Fruit fly (Drosophila melanogaster): Measurements from ENCODE around the gene GstD6.
A peak's percentile ranks its signal among the peaks of the same experiment; 100 is the strongest.

GstD6 gene

DNA sequence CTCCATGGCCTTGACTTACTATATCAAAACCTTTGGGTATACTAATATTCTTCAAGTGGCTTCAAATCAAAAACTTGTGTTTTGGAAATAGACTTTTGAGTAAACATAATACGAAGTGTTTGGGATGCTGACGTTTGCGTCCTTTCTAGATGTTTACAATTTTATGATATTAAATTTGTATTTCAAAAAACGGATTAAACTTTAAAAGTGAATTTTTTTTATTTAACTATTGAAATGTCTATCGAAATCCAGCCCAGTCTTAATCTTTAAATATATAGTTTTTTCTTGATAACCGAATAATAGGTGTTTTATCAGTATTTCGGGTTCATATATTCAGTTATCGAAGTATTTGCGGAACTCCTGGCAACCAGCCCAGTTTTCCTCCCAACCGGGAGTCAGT lies 12.3 kb upstream of the GstD6 start, which contains the start of gene Tim17a1:
Tim17a1 (minus strand) TSS at position 101 of the 400 bp plus-strand sequence.
- no peak for TF ChIP-seq CG8478 (optimal IDR thresholded peaks at IDR 0.05)
- TF ChIP-seq EcR (GFP tag; optimal IDR thresholded peaks at IDR 0.05) = no peak
- TF ChIP-seq usp (GFP tag; optimal IDR thresholded peaks at IDR 0.05) = no peak
- TF ChIP-seq Dll (optimal IDR thresholded peaks at IDR 0.05) = no peak
- TF ChIP-seq pan (optimal IDR thresholded peaks at IDR 0.05) = no peak
- no peak for TF ChIP-seq psq (optimal IDR thresholded peaks at IDR 0.05)

dm6 chr3R:12365264-12365840 lies 11.6 kb upstream of the GstD6 start, which contains the start of gene GstD10:
GstD10 (minus strand) TSS chr3R:12365735.
- no peak for TF ChIP-seq Dll (optimal IDR thresholded peaks at IDR 0.05)
- no peak for TF ChIP-seq psq (optimal IDR thresholded peaks at IDR 0.05)
- TF ChIP-seq usp (GFP tag; optimal IDR thresholded peaks at IDR 0.05) = no peak
- no peak for TF ChIP-seq EcR (GFP tag; optimal IDR thresholded peaks at IDR 0.05)
- no peak for TF ChIP-seq CG8478 (optimal IDR thresholded peaks at IDR 0.05)
- no peak for TF ChIP-seq pan (optimal IDR thresholded peaks at IDR 0.05)

DNA sequence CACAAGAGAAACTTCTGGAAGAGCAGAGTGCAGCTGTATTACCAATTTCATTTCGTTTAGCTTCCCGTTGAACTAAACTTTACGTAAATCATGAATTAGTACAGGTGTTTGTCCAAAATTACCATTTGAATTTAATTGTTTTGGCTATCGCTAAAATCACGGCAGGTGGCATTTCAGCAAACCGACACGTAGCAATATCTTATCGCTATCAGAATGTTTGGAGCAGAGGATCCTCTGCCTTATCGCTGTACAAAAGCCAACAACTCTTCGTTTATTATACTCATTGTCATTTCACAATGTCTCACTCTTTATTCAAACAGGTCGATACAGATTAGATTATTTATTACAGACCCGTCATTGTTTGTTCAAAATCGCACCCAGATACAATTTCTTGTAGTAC lies 11.0 kb upstream of the GstD6 start:
- TF ChIP-seq usp (GFP tag; optimal IDR thresholded peaks at IDR 0.05) (no peak), EcR (GFP tag; optimal IDR thresholded peaks at IDR 0.05) (no peak), CG8478 (optimal IDR thresholded peaks at IDR 0.05) (no peak), psq (optimal IDR thresholded peaks at IDR 0.05) (no peak), Dll (optimal IDR thresholded peaks at IDR 0.05) (no peak), pan (optimal IDR thresholded peaks at IDR 0.05) (no peak)

DNA sequence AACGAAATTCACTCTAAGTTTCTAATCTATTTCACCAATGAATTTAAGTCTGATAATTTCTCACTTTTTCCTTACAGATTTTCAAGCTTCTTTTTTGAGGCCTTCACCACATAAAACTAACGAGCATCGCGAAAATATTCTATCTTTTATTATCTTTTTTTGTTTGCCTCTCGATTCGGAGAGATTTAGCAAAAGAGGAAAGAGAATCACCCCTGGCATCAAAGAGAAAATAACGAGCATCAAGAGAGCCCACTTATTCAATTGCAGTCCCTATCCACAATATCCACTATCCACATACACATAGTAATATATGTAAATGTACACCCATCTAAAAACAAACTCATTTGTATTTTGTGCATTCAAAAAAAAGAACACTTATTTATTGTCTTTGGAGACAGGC lies 9.5 kb upstream of the GstD6 start, which contains the start of gene GstD9:
GstD9 (minus strand) TSS at position 101 of the 400 bp plus-strand sequence.
- TF ChIP-seq Dll (optimal IDR thresholded peaks at IDR 0.05) (no peak), usp (GFP tag; optimal IDR thresholded peaks at IDR 0.05) (no peak), EcR (GFP tag; optimal IDR thresholded peaks at IDR 0.05) (no peak), pan (optimal IDR thresholded peaks at IDR 0.05) (no peak), psq (optimal IDR thresholded peaks at IDR 0.05) (no peak), CG8478 (optimal IDR thresholded peaks at IDR 0.05) (no peak)

DNA sequence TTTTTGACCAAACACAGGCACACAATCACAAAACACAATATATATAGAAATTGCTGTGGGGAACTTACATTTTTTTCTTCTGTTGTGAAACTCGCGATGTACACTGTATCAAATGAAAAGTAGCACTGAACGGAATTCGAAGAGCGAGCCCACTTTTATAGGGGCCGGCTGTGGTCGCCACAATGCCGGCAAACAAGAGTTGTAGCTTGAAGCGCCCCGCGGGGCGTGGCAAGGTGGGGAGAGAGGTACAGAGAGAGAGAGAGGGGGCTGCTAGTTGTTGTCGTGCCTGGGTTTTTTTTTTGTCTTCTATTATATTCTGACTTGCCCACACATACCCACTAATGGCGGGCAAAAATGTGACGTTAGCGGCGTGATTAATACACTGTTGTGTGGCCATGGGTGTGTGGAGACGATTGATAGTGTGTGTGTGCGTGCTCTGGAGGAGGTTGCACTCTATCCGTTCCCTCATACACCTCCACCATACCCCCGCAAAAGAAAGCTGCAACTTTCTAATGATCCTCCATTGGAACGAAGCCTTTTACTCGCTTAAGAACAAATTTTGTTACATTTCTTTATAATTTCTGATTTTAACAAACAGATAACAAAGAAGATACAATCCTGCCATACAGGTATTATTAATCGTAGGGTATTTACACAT lies 7.7 kb upstream of the GstD6 start, which contains the start of gene GstD1:
GstD1 (minus strand) TSS at position 134 of the 658 bp plus-strand sequence.
- no peak for TF ChIP-seq usp (GFP tag; optimal IDR thresholded peaks at IDR 0.05)
- TF ChIP-seq psq (optimal IDR thresholded peaks at IDR 0.05) = no peak
- TF ChIP-seq CG8478 (optimal IDR thresholded peaks at IDR 0.05) = no peak
- TF ChIP-seq Dll (optimal IDR thresholded peaks at IDR 0.05) = no peak
- TF ChIP-seq EcR (GFP tag; optimal IDR thresholded peaks at IDR 0.05) = peak in 1 of 2 experiments; percentile 4
- no peak for TF ChIP-seq pan (optimal IDR thresholded peaks at IDR 0.05)

DNA sequence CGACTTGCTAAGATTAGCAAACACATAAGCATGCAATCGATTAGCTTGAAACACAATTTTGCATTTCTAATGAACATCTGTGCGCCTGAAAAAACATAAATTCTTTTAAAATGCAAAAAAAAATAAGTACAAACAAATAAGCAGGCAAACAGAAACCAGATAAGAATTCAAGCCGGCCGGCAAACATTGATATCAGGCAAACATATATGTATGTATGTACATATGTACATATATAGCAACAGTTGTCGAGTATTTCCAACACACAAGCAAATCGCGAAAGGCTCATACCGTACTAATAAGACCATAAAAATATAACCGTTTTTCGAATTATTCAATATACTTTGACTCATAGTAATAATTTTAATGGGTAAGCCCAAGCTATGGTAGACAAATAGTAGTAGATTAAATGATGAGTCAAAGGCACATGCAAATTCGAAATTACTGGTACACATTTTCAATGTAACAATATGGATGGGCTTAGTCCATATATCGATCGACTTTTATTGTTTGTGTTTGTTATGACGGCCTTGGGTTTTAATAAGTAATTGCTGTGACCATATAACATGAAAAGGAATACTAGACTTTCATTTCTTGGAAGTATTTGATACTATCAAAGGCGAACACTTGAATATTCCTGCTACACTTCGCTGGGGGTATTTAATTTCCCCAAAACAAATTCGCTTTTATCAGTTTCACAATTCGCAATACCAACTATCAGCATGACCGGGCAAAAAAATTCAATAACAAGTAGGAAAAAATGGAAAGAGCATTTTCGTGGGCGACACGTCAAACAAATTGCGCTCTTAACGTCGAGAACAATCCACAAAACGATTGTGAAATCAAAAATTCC lies 6.9 kb upstream of the GstD6 start:
- TF ChIP-seq psq (optimal IDR thresholded peaks at IDR 0.05) = no peak
- TF ChIP-seq CG8478 (optimal IDR thresholded peaks at IDR 0.05) = no peak

dm6 chr3R:12370643-12370995 lies 6.3 kb upstream of the GstD6 start:
- peak in 1 of 2 experiments; percentile 64 for TF ChIP-seq EcR (GFP tag; optimal IDR thresholded peaks at IDR 0.05)
- no peak for TF ChIP-seq pan (optimal IDR thresholded peaks at IDR 0.05)

dm6 chr3R:12371671-12372070 lies 5.3 kb upstream of the GstD6 start, which contains the start of gene GstD2:
GstD2 (plus strand) TSS chr3R:12371971.
- no peak for TF ChIP-seq pan (optimal IDR thresholded peaks at IDR 0.05)

dm6 chr3R:12372800-12373199 lies 4.1 kb upstream of the GstD6 start, which contains the start of gene GstD3:
GstD3 (plus strand) TSS chr3R:12373068.
- TF ChIP-seq pan (optimal IDR thresholded peaks at IDR 0.05) (no peak), Dll (optimal IDR thresholded peaks at IDR 0.05) (no peak), usp (GFP tag; optimal IDR thresholded peaks at IDR 0.05) (no peak), psq (optimal IDR thresholded peaks at IDR 0.05) (no peak)

dm6 chr3R:12373800-12374199 lies 3.1 kb upstream of the GstD6 start, which contains the start of gene GstD4:
GstD4 (plus strand) TSS chr3R:12374100.
- TF ChIP-seq psq (optimal IDR thresholded peaks at IDR 0.05) = no peak
- no peak for TF ChIP-seq Dll (optimal IDR thresholded peaks at IDR 0.05)
- no peak for TF ChIP-seq usp (GFP tag; optimal IDR thresholded peaks at IDR 0.05)
- TF ChIP-seq pan (optimal IDR thresholded peaks at IDR 0.05) = no peak
- TF ChIP-seq CG8478 (optimal IDR thresholded peaks at IDR 0.05) = no peak
- no peak for TF ChIP-seq EcR (GFP tag; optimal IDR thresholded peaks at IDR 0.05)

DNA sequence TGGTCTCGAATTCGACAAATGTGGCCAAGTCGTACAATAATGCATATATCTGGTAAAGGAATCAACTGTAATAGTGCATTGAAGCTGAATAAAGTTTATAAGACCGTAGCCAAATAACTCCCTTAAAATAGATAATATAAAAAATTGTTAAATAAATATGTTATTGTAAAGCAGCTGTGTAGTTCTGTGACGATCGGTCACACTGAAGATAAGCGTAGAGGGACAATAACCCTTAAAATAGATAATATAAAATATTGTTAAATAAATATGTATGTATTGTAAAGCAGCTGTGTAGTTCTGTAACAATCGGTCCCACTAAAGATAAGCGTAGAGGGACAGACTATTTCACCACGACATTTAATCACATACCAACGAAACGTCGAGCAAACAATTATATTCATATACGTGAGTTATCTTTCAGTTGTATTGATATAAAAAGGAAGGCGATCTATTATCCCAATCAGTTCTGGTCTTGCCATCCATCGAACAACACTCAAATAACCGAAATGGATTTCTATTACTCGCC lies 1.6 kb upstream of the GstD6 start, which contains the start of gene GstD5:
GstD5 (plus strand) TSS at position 476 of the 526 bp plus-strand sequence.
- TF ChIP-seq CG8478 (optimal IDR thresholded peaks at IDR 0.05) (no peak), EcR (GFP tag; optimal IDR thresholded peaks at IDR 0.05) (no peak), Dll (optimal IDR thresholded peaks at IDR 0.05) (no peak), psq (optimal IDR thresholded peaks at IDR 0.05) (no peak), pan (optimal IDR thresholded peaks at IDR 0.05) (no peak), usp (GFP tag; optimal IDR thresholded peaks at IDR 0.05) (no peak)

dm6 chr3R:12378200-12378599 lies 1.3 kb downstream of the GstD6 start, which contains the start of gene GstD7:
GstD7 (plus strand) TSS chr3R:12378500.
- TF ChIP-seq psq (optimal IDR thresholded peaks at IDR 0.05) = no peak
- TF ChIP-seq usp (GFP tag; optimal IDR thresholded peaks at IDR 0.05) = no peak
- TF ChIP-seq Dll (optimal IDR thresholded peaks at IDR 0.05) = no peak
- no peak for TF ChIP-seq CG8478 (optimal IDR thresholded peaks at IDR 0.05)
- TF ChIP-seq EcR (GFP tag; optimal IDR thresholded peaks at IDR 0.05) = no peak
- no peak for TF ChIP-seq pan (optimal IDR thresholded peaks at IDR 0.05)
